Fruit fly (Drosophila melanogaster) whole organism, embryonic: ENCODE measurements around the gene CG32075.
A peak's percentile ranks its signal among the peaks of the same experiment; 100 is the strongest.

Source experiments
- Asciz ChIP-seq: fragments of 200-800 bp; sonication (Bioruptor generic); optimal IDR thresholded peaks from 2 replicates; lab custom pipeline; 2017; ENCODE audit warnings: missing biosample characterization, mild to moderate bottlenecking, missing genetic modification characterization, missing genetic modification reagents
- Atf6 ChIP-seq: fragments of 200-800 bp; sonication (Bioruptor generic); IDR thresholded peaks from 2 replicates; pipeline ENCODE4 v1.3.6; 2022; ENCODE audit warnings: missing biosample characterization, missing genetic modification characterization
- CG14441 ChIP-seq: fragments of 200-800 bp; sonication (Bioruptor generic); IDR thresholded peaks from 2 replicates; pipeline ENCODE4 v1.3.6; 2022; ENCODE audit warnings: missing biosample characterization, missing genetic modification characterization
- CG18476 ChIP-seq: fragments of 200-800 bp; sonication (Bioruptor generic); optimal IDR thresholded peaks from 2 replicates; lab custom pipeline; 2016; ENCODE audit warnings: missing biosample characterization, mild to moderate bottlenecking, missing genetic modification characterization
- CG2678 ChIP-seq: fragments of 200-800 bp; sonication (Bioruptor generic); optimal IDR thresholded peaks from 3 replicates; lab custom pipeline; 2019; ENCODE audit warnings: missing biosample characterization, mild to moderate bottlenecking, missing genetic modification characterization, moderate library complexity
- CG30020 ChIP-seq: fragments of 200-800 bp; optimal IDR thresholded peaks from 2 replicates; lab custom pipeline; 2019; ENCODE audit warnings: missing biosample characterization, mild to moderate bottlenecking, missing genetic modification characterization, moderate library complexity
- CG31224 ChIP-seq: fragments of 200-800 bp; sonication (Bioruptor generic); IDR thresholded peaks from 2 replicates; pipeline ENCODE4 v1.3.6; 2022; ENCODE audit warnings: missing biosample characterization, missing genetic modification characterization
- CG31441 ChIP-seq: fragments of 200-800 bp; sonication (Bioruptor generic); IDR thresholded peaks from 2 replicates; pipeline ENCODE4 v1.3.6; 2022; ENCODE audit warnings: missing biosample characterization, missing genetic modification characterization
- CG34376 ChIP-seq: fragments of 200-800 bp; sonication (Bioruptor generic); optimal IDR thresholded peaks from 2 replicates; lab custom pipeline; 2018; ENCODE audit warnings: missing biosample characterization, mild to moderate bottlenecking, missing genetic modification characterization
- CG4282 ChIP-seq: fragments of 200-800 bp; sonication (Bioruptor generic); optimal IDR thresholded peaks from 2 replicates; lab custom pipeline; 2016; ENCODE audit warnings: missing biosample characterization, missing genetic modification characterization
- CG4360 ChIP-seq: fragments of 200-800 bp; sonication (Bioruptor generic); IDR thresholded peaks from 2 replicates; pipeline ENCODE4 v1.3.6; 2022; ENCODE audit warnings: missing biosample characterization, missing genetic modification characterization
- CG4617 ChIP-seq: fragments of 200-800 bp; sonication (Bioruptor generic); optimal IDR thresholded peaks from 3 replicates; lab custom pipeline; 2016; ENCODE audit warnings: missing biosample characterization, missing genetic modification characterization, borderline replicate concordance
- CG7745 ChIP-seq: fragments of 200-800 bp; sonication (Bioruptor generic); optimal IDR thresholded peaks from 2 replicates; lab custom pipeline; 2018; ENCODE audit warnings: missing biosample characterization, mild to moderate bottlenecking, missing genetic modification characterization, moderate library complexity
- CG7928 ChIP-seq: fragments of 200-800 bp; sonication (Bioruptor generic); optimal IDR thresholded peaks from 2 replicates; lab custom pipeline; 2017; ENCODE audit warnings: missing biosample characterization, mild to moderate bottlenecking, missing genetic modification characterization
- D19B ChIP-seq: fragments of 200-800 bp; sonication (Bioruptor generic); optimal IDR thresholded peaks from 2 replicates; lab custom pipeline; 2017; ENCODE audit warnings: missing biosample characterization, mild to moderate bottlenecking, missing genetic modification characterization
- Dip3 ChIP-seq: fragments of 200-800 bp; sonication (Bioruptor generic); optimal IDR thresholded peaks from 3 replicates; lab custom pipeline; 2016; ENCODE audit warnings: missing biosample characterization, missing genetic modification characterization
- Doc2 ChIP-seq: fragments of 200-800 bp; sonication (Bioruptor generic); IDR thresholded peaks from 2 replicates; pipeline ENCODE4 v1.3.6; 2022; ENCODE audit warnings: missing biosample characterization, missing genetic modification characterization
- E2f1 ChIP-seq: fragments of 200-800 bp; sonication (Bioruptor generic); IDR thresholded peaks from 2 replicates; pipeline ENCODE4 v1.3.6; 2022; ENCODE audit warnings: missing biosample characterization, missing genetic modification characterization
- E2f2 ChIP-seq: fragments of 200-800 bp; sonication (Bioruptor generic); IDR thresholded peaks from 2 replicates; pipeline ENCODE4 v1.3.6; 2022; ENCODE audit warnings: missing biosample characterization, missing genetic modification characterization
- Eip74EF ChIP-seq, 2 experiments: fragments of 200-800 bp in 1 of 2; fragments of >200 bp in 1 of 2; sonication (Bioruptor generic) in 1 of 2; optimal IDR thresholded peaks; 2 replicates each; lab custom pipeline; 2017 to 2019; ENCODE audit warnings: missing biosample characterization in 2 of 2, missing genetic modification characterization in 2 of 2, mild to moderate bottlenecking in 1 of 2, moderate library complexity in 1 of 2
- HLH4C ChIP-seq: fragments of 200-800 bp; sonication (Bioruptor generic); IDR thresholded peaks from 3 replicates; pipeline ENCODE4 v1.3.6; 2022; ENCODE audit warnings: missing biosample characterization, missing genetic modification characterization; ENCODE audit not compliant: partially characterized antibody
- Hr39 ChIP-seq: fragments of >200 bp; optimal IDR thresholded peaks from 2 replicates; lab custom pipeline; 2017
- MBD-R2 ChIP-seq: fragments of 200-800 bp; sonication (Bioruptor generic); IDR thresholded peaks from 2 replicates; pipeline ENCODE4 v1.3.6; 2022; ENCODE audit warnings: missing biosample characterization, missing genetic modification characterization
- Mad ChIP-seq: fragments of 200-800 bp; sonication (Bioruptor generic); optimal IDR thresholded peaks from 2 replicates; lab custom pipeline; 2016; ENCODE audit warnings: missing biosample characterization, missing genetic modification characterization
- Nf-YA ChIP-seq: fragments of 200-800 bp; sonication (Bioruptor generic); IDR thresholded peaks from 2 replicates; pipeline ENCODE4 v1.3.6; 2022; ENCODE audit warnings: missing biosample characterization, missing genetic modification characterization
- Six4 ChIP-seq: fragments of 200-800 bp; sonication (Bioruptor generic); optimal IDR thresholded peaks from 2 replicates; lab custom pipeline; 2016; ENCODE audit warnings: missing biosample characterization, missing genetic modification characterization
- Stat92E ChIP-seq, 3 experiments: fragments of >200 bp in 2 of 3; fragments of 200-800 bp in 1 of 3; sonication (Bioruptor generic) in 1 of 3; optimal IDR thresholded peaks; 2 replicates each; lab custom pipeline; 2017 to 2019; ENCODE audit warnings: missing biosample characterization in 3 of 3, missing genetic modification characterization in 3 of 3, mild to moderate bottlenecking in 1 of 3, moderate library complexity in 1 of 3
- Xbp1 ChIP-seq: fragments of 200-800 bp; sonication (Bioruptor generic); optimal IDR thresholded peaks from 3 replicates; lab custom pipeline; 2016; ENCODE audit warnings: missing biosample characterization, mild to moderate bottlenecking, missing genetic modification characterization
- ab ChIP-seq: fragments of 200-800 bp; sonication (Bioruptor generic); optimal IDR thresholded peaks from 2 replicates; lab custom pipeline; 2016; ENCODE audit warnings: missing biosample characterization, missing genetic modification characterization
- aop ChIP-seq: fragments of 200-800 bp; sonication (Bioruptor generic); IDR thresholded peaks from 2 replicates; pipeline ENCODE4 v1.3.6; 2022; ENCODE audit warnings: missing biosample characterization, missing genetic modification characterization
- ase ChIP-seq: fragments of 200-800 bp; sonication (Bioruptor generic); IDR thresholded peaks from 3 replicates; pipeline ENCODE4 v1.3.6; 2022; ENCODE audit warnings: missing biosample characterization, missing genetic modification characterization
- bowl ChIP-seq: fragments of 200-800 bp; sonication (Bioruptor generic); IDR thresholded peaks from 2 replicates; pipeline ENCODE4 v1.3.6; 2022; ENCODE audit warnings: missing biosample characterization, missing genetic modification characterization
- caup ChIP-seq: fragments of 200-800 bp; sonication (Bioruptor generic); optimal IDR thresholded peaks from 3 replicates; lab custom pipeline; 2017; ENCODE audit warnings: missing biosample characterization, mild to moderate bottlenecking, missing genetic modification characterization, moderate library complexity; ENCODE audit not compliant: severe bottlenecking
- cg ChIP-seq: fragments of 200-800 bp; sonication (Bioruptor generic); optimal IDR thresholded peaks from 3 replicates; lab custom pipeline; 2019; ENCODE audit warnings: missing biosample characterization, mild to moderate bottlenecking, missing genetic modification characterization, moderate library complexity
- chn ChIP-seq: fragments of 200-800 bp; sonication (Bioruptor generic); optimal IDR thresholded peaks from 2 replicates; lab custom pipeline; 2016; ENCODE audit warnings: missing biosample characterization, missing genetic modification characterization
- fd102C ChIP-seq: fragments of 200-800 bp; sonication (Bioruptor generic); optimal IDR thresholded peaks from 2 replicates; lab custom pipeline; 2018; ENCODE audit warnings: missing biosample characterization, mild to moderate bottlenecking, missing genetic modification characterization, moderate library complexity
- hth ChIP-seq: fragments of >200 bp; optimal IDR thresholded peaks from 2 replicates; lab custom pipeline; 2017; ENCODE audit warnings: inconsistent platforms
- jumu ChIP-seq: fragments of 200-800 bp; sonication (Bioruptor generic); optimal IDR thresholded peaks from 3 replicates; lab custom pipeline; 2016; ENCODE audit warnings: missing biosample characterization, missing genetic modification characterization
- lab ChIP-seq: fragments of 200-800 bp; sonication (Bioruptor generic); optimal IDR thresholded peaks from 3 replicates; lab custom pipeline; 2017; ENCODE audit warnings: missing biosample characterization, missing genetic modification characterization, mild to moderate bottlenecking, moderate library complexity, missing genetic modification reagents
- lola ChIP-seq, 3 experiments: fragments of >200 bp in 2 of 3; fragments of 200-800 bp in 1 of 3; sonication (Bioruptor generic) in 1 of 3; optimal IDR thresholded peaks; 2 replicates each; lab custom pipeline; 2017 to 2019; ENCODE audit warnings: missing biosample characterization in 3 of 3, missing genetic modification characterization in 3 of 3, mild to moderate bottlenecking in 1 of 3, moderate library complexity in 1 of 3
- nom ChIP-seq: fragments of 200-800 bp; sonication (Bioruptor generic); optimal IDR thresholded peaks from 2 replicates; lab custom pipeline; 2017; ENCODE audit warnings: missing biosample characterization, missing genetic modification characterization, mild to moderate bottlenecking, moderate library complexity, missing genetic modification reagents
- oc ChIP-seq: fragments of 200-800 bp; sonication (Bioruptor generic); optimal IDR thresholded peaks from 2 replicates; lab custom pipeline; 2018; ENCODE audit warnings: missing biosample characterization, mild to moderate bottlenecking, missing genetic modification characterization, moderate library complexity
- pita ChIP-seq: fragments of 200-800 bp; sonication (Bioruptor generic); optimal IDR thresholded peaks from 2 replicates; lab custom pipeline; 2017; ENCODE audit warnings: missing biosample characterization, mild to moderate bottlenecking, missing genetic modification characterization
- scrt ChIP-seq: fragments of 200-800 bp; sonication (Bioruptor generic); optimal IDR thresholded peaks from 2 replicates; lab custom pipeline; 2018; ENCODE audit warnings: missing biosample characterization, mild to moderate bottlenecking, missing genetic modification characterization, moderate library complexity
- sens ChIP-seq: fragments of 200-800 bp; sonication (Bioruptor generic); peaks from one replicate; lab custom pipeline; 2016; ENCODE audit warnings: missing biosample characterization, missing genetic modification characterization
- slbo ChIP-seq: fragments of 200-800 bp; sonication (Bioruptor generic); IDR thresholded peaks from 2 replicates; pipeline ENCODE4 v1.3.6; 2022; ENCODE audit warnings: missing biosample characterization, missing genetic modification characterization
- so ChIP-seq: fragments of 200-800 bp; sonication (Bioruptor generic); IDR thresholded peaks from 3 replicates; pipeline ENCODE4 v1.3.6; 2022; ENCODE audit warnings: missing biosample characterization, missing genetic modification characterization
- stwl ChIP-seq: fragments of 200-800 bp; sonication (Bioruptor generic); optimal IDR thresholded peaks from 3 replicates; lab custom pipeline; 2018; ENCODE audit warnings: missing biosample characterization, mild to moderate bottlenecking, missing genetic modification characterization, moderate library complexity
- trh ChIP-seq: fragments of 200-800 bp; sonication (Bioruptor generic); optimal IDR thresholded peaks from 2 replicates; lab custom pipeline; 2016; ENCODE audit warnings: missing biosample characterization, missing genetic modification characterization

CG32075 gene

dm6 chr3L:11113198-11114197 lies 48.8 kb upstream of the CG32075 start, which contains the start of gene Sod1 (continued):
- TF ChIP-seq CG4282 (GFP tag; lab: Kevin White, UChicago) (no peak), Asciz (GFP tag; lab: Kevin White, UChicago) (no peak), slbo (GFP tag; lab: Robert Waterston, UW) (no peak), MBD-R2 (GFP tag; lab: Robert Waterston, UW) (peak; percentile 41; the same call in 1 of the 2 replicates), ab (GFP tag; lab: Kevin White, UChicago) (no peak), Dip3 (no peak), Nf-YA (GFP tag; lab: Robert Waterston, UW) (no peak), pita (GFP tag; lab: Kevin White, UChicago) (no peak), CG31441 (GFP tag; lab: Robert Waterston, UW) (no peak), nom (GFP tag; lab: Kevin White, UChicago) (peak; percentile 98), CG31224 (GFP tag; lab: Robert Waterston, UW) (no peak), D19B (no peak), jumu (GFP tag; lab: Kevin White, UChicago) (no peak), Doc2 (GFP tag; lab: Robert Waterston, UW) (no peak), oc (tag; lab: Kevin White, UChicago) (no peak), fd102C (GFP tag; lab: Kevin White, UChicago) (no peak), CG14441 (GFP tag; lab: Robert Waterston, UW) (no peak; the same call in 1 of the 2 replicates), E2f1 (GFP tag; lab: Robert Waterston, UW) (no peak), cg (GFP tag; lab: Kevin White, UChicago) (peak; percentile 30), lola (GFP tag; optimal IDR thresholded peaks at IDR 0.05; lab: Kevin White, UChicago) (no peak), chn (no peak), CG18476 (GFP tag; lab: Kevin White, UChicago) (no peak), CG34376 (GFP tag; lab: Kevin White, UChicago) (no peak), Xbp1 (GFP tag; lab: Kevin White, UChicago) (no peak), bowl (GFP tag; lab: Robert Waterston, UW) (no peak), CG4617 (GFP tag; lab: Kevin White, UChicago) (peak; percentile 40), Eip74EF (GFP tag; optimal IDR thresholded peaks at IDR 0.05; lab: Kevin White, UChicago) (no peak), HLH4C (GFP tag; lab: Robert Waterston, UW) (no peak), Mad (GFP tag; lab: Kevin White, UChicago) (no peak), scrt (GFP tag; lab: Kevin White, UChicago) (no peak), stwl (peak; percentile 57), lab (no peak), CG30020 (tag; lab: Kevin White, UChicago) (peak; percentile 10), CG7928 (GFP tag; lab: Kevin White, UChicago) (no peak), Six4 (GFP tag; lab: Kevin White, UChicago) (no peak), Stat92E (GFP tag; optimal IDR thresholded peaks at IDR 0.05; lab: Kevin White, UChicago) (no peak), caup (no peak), Atf6 (0 out of 2 replicates have a peak, but pooled peaks have one; percentile 8), aop (GFP tag; lab: Robert Waterston, UW) (no peak), ase (GFP tag; lab: Robert Waterston, UW) (no peak), hth (lab: Kevin White, UChicago) (no peak), trh (GFP tag; lab: Kevin White, UChicago) (no peak), CG2678 (tag; lab: Kevin White, UChicago) (no peak), so (GFP tag; lab: Robert Waterston, UW) (no peak), CG7745 (tag; lab: Kevin White, UChicago) (no peak), CG4360 (GFP tag; lab: Robert Waterston, UW) (no peak), Hr39 (no peak), sens (peak; percentile 69), E2f2 (GFP tag; lab: Robert Waterston, UW) (peak; percentile 81)
